Worm (Caenorhabditis elegans): ENCODE data around the gene nhr-46.

nhr-46 gene

DNA sequence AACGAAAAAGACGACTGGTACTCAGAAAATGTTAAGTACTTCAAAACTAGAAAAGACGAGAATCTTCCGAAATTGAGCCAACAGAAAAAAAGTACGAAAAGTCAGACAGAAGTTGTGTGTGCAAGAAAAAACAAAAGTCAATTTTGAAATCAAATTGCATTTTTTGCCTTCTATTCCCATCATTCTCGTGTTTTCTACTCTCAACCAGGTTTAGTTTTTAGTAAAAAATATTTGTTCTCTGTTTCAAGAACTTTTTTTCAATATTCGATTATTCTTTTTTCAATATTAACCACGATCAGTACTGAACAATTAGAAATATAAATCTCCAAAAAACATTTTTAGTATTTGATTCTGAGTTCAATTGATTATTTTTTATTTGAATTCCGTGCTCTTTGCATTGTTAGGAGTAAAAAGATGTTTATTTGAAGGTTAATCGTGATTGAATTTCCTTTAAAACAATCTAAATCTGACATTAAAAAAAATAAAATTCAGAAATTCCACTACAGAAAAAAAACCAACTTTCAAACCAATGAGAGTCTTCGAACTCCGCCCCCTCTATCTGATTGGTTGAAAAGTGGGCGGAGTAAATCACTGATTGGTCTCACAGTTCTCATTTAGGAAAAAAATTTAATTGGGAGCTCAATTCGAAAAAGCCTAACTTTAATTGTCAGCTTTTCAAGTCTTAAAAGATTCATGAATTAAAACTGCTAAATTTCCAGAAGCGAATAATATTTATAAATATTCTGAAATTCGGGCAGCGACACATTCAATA is 42.1 kb downstream of the nhr-46 start:
- TF ChIP-seq T07F8.4 (tag; optimal IDR thresholded peaks at IDR 0.05) (no peak), nfyb-1 (GFP tag; IDR thresholded peaks at IDR 0.05) (peak; percentile 85), unc-62 (GFP tag; optimal IDR thresholded peaks at IDR 0.05) (no peak)

ce11 chrIV:5708796-5709195 is 48.9 kb downstream of the nhr-46 start, which contains the start of gene C55C3.1:
TSS of gene C55C3.1 (plus strand) at chrIV:5709096.
- TF ChIP-seq lin-54 (GFP tag; optimal IDR thresholded peaks at IDR 0.05) (no peak), attf-6 (GFP tag; IDR thresholded peaks at IDR 0.05) (no peak), Y53G8AR.9 (GFP tag; conservative IDR thresholded peaks at IDR 0.05) (no peak), xnd-1 (tag; optimal IDR thresholded peaks at IDR 0.05) (no peak), bed-1 (GFP tag; IDR thresholded peaks at IDR 0.05) (no peak), lir-1 (GFP tag; conservative IDR thresholded peaks at IDR 0.05) (no peak), ztf-3 (GFP tag; optimal IDR thresholded peaks at IDR 0.05) (no peak), B0336.3 (GFP tag; IDR thresholded peaks at IDR 0.05) (no peak), nfya-1 (tag; optimal IDR thresholded peaks at IDR 0.05; ENCODE audit: borderline replicate concordance, insufficient read depth) (no peak), rpc-1 (optimal IDR thresholded peaks at IDR 0.05) (no peak), rpc-1 (tag; optimal IDR thresholded peaks at IDR 0.05) (no peak), cebp-2 (GFP tag; IDR thresholded peaks at IDR 0.05) (no peak), hrde-1 (tag; optimal IDR thresholded peaks at IDR 0.05; ENCODE audit: borderline replicate concordance) (no peak), ztf-18 (tag; optimal IDR thresholded peaks at IDR 0.05) (no peak), mcd-1 (GFP tag; IDR thresholded peaks at IDR 0.05) (no peak), unc-62 (GFP tag; optimal IDR thresholded peaks at IDR 0.05) (no peak), repo-1 (tag; optimal IDR thresholded peaks at IDR 0.05) (no peak), T26A5.8 (tag; optimal IDR thresholded peaks at IDR 0.05) (no peak), ccch-3 (GFP tag; optimal IDR thresholded peaks at IDR 0.05) (no peak)

ce11 chrIV:5706603-5707002 is 51.1 kb downstream of the nhr-46 start:
- TF ChIP-seq F57A8.1 (GFP tag; optimal IDR thresholded peaks at IDR 0.05) (no peak), rec-8 (tag; optimal IDR thresholded peaks at IDR 0.05) (no peak), B0019.2 (GFP tag; conservative IDR thresholded peaks at IDR 0.05) (no peak), pbrm-1 (GFP tag; IDR thresholded peaks at IDR 0.05) (no peak), atf-7 (tag; optimal IDR thresholded peaks at IDR 0.05) (no peak), somi-1 (GFP tag; optimal IDR thresholded peaks at IDR 0.05) (no peak), F37B4.10 (GFP tag; IDR thresholded peaks at IDR 0.05) (no peak), lin-35 (GFP tag; optimal IDR thresholded peaks at IDR 0.05) (no peak), ceh-40 (GFP tag; IDR thresholded peaks at IDR 0.05) (no peak), ztf-22 (GFP tag; optimal IDR thresholded peaks at IDR 0.05) (no peak), Y53F4B.3 (GFP tag; IDR thresholded peaks at IDR 0.05) (no peak), ets-4 (GFP tag; optimal IDR thresholded peaks at IDR 0.05) (no peak)

DNA sequence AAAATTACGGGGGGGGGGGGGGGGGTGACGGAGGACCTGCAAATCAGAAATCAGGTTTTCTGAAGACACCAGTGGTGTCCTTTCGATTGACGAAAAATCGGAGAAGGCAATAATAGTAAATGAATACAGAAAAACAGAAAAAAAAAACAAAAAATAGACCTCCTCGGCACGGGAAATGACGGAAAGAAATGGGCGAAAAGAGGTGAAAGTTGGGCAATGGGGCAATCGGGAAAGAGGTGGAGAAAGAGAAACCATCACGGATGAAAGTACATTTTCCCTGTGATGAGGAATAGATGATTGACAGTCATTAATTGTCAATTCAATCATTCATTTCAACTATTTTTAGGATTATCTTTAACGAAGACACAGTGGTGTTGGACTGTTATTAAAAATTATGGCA is 53.7 kb downstream of the nhr-46 start:
- TF ChIP-seq snpc-1.3 (tag; optimal IDR thresholded peaks at IDR 0.05; ENCODE audit: insufficient read depth) (no peak), mcd-1 (GFP tag; IDR thresholded peaks at IDR 0.05) (no peak), lsl-1 (GFP tag; optimal IDR thresholded peaks at IDR 0.05) (no peak), mxl-1 (tag; optimal IDR thresholded peaks at IDR 0.05) (no peak), F52B5.7 (tag; optimal IDR thresholded peaks at IDR 0.05) (no peak), ccch-3 (GFP tag; optimal IDR thresholded peaks at IDR 0.05) (no peak), Y95B8A.8 (GFP tag; IDR thresholded peaks at IDR 0.05) (no peak), ceh-27 (GFP tag; optimal IDR thresholded peaks at IDR 0.05) (no peak), tbx-9 (tag; optimal IDR thresholded peaks at IDR 0.05; ENCODE audit: borderline replicate concordance) (no peak), ztf-25 (GFP tag; IDR thresholded peaks at IDR 0.05) (no peak), madf-8 (GFP tag; conservative IDR thresholded peaks at IDR 0.05) (no peak), dpff-1 (tag; optimal IDR thresholded peaks at IDR 0.05) (no peak)

Measured in whole organism, young adult.